Fruit fly (Drosophila melanogaster) whole organism, embryonic: ENCODE results near the gene Acyp.

ENCODE experiments used
- CG10366 ChIP-seq: fragments of 200-800 bp; sonication (Bioruptor generic); IDR thresholded peaks from 2 replicates; pipeline ENCODE4 v1.3.6; 2022; ENCODE audit warnings: missing biosample characterization, missing genetic modification characterization
- CG11504 ChIP-seq: fragments of 200-800 bp; sonication (Bioruptor generic); optimal IDR thresholded peaks from 3 replicates; lab custom pipeline; 2019; ENCODE audit warnings: missing biosample characterization, mild to moderate bottlenecking, missing genetic modification characterization, moderate library complexity
- CG11723 ChIP-seq: fragments of 200-800 bp; sonication (Bioruptor generic); optimal IDR thresholded peaks from 2 replicates; lab custom pipeline; 2017; ENCODE audit warnings: missing biosample characterization, mild to moderate bottlenecking, missing genetic modification characterization
- CG12219 ChIP-seq: fragments of 200-800 bp; sonication (Bioruptor generic); optimal IDR thresholded peaks from 3 replicates; lab custom pipeline; 2018; ENCODE audit warnings: missing biosample characterization, mild to moderate bottlenecking, missing genetic modification characterization
- CG12769 ChIP-seq: fragments of 200-800 bp; sonication (Bioruptor generic); optimal IDR thresholded peaks from 2 replicates; lab custom pipeline; 2019; ENCODE audit warnings: missing biosample characterization, mild to moderate bottlenecking, missing genetic modification characterization, moderate library complexity
- CG13123 ChIP-seq: fragments of 200-800 bp; sonication (Bioruptor generic); optimal IDR thresholded peaks from 2 replicates; lab custom pipeline; 2016; ENCODE audit warnings: missing biosample characterization, missing genetic modification characterization
- CG13894 ChIP-seq: fragments of 200-800 bp; sonication (Bioruptor generic); optimal IDR thresholded peaks from 3 replicates; lab custom pipeline; 2018; ENCODE audit warnings: missing biosample characterization, mild to moderate bottlenecking, missing genetic modification characterization, moderate library complexity
- CG15011 ChIP-seq: fragments of 200-800 bp; sonication (Bioruptor generic); optimal IDR thresholded peaks from 3 replicates; lab custom pipeline; 2018; ENCODE audit warnings: missing biosample characterization, mild to moderate bottlenecking, missing genetic modification characterization
- CG15269 ChIP-seq: fragments of 200-800 bp; sonication (Bioruptor generic); optimal IDR thresholded peaks from 2 replicates; lab custom pipeline; 2018; ENCODE audit warnings: missing biosample characterization, mild to moderate bottlenecking, missing genetic modification characterization, moderate library complexity
- CG17328 ChIP-seq: fragments of 200-800 bp; sonication (Bioruptor generic); IDR thresholded peaks from 2 replicates; pipeline ENCODE4 v1.3.6; 2022; ENCODE audit warnings: missing biosample characterization, missing genetic modification characterization
- CG31224 ChIP-seq: fragments of 200-800 bp; sonication (Bioruptor generic); IDR thresholded peaks from 2 replicates; pipeline ENCODE4 v1.3.6; 2022; ENCODE audit warnings: missing biosample characterization, missing genetic modification characterization
- CG32772 ChIP-seq: fragments of 200-800 bp; sonication (Bioruptor generic); IDR thresholded peaks from 2 replicates; pipeline ENCODE4 v1.3.6; 2022; ENCODE audit warnings: missing biosample characterization, missing genetic modification characterization
- CG3407 ChIP-seq: fragments of 200-800 bp; sonication (Bioruptor generic); optimal IDR thresholded peaks from 2 replicates; lab custom pipeline; 2018; ENCODE audit warnings: missing biosample characterization, mild to moderate bottlenecking, missing genetic modification characterization
- CG4328 ChIP-seq: fragments of 200-800 bp; sonication (Bioruptor generic); optimal IDR thresholded peaks from 3 replicates; lab custom pipeline; 2017; ENCODE audit warnings: missing biosample characterization, missing genetic modification reagents, missing genetic modification characterization
- CG7271 ChIP-seq: fragments of 200-800 bp; sonication (Bioruptor generic); optimal IDR thresholded peaks from 2 replicates; lab custom pipeline; 2018; ENCODE audit warnings: missing biosample characterization, mild to moderate bottlenecking, missing genetic modification characterization, moderate library complexity
- CG7556 ChIP-seq: fragments of 200-800 bp; sonication (Bioruptor generic); optimal IDR thresholded peaks from 2 replicates; lab custom pipeline; 2017; ENCODE audit warnings: missing biosample characterization, mild to moderate bottlenecking, missing genetic modification characterization
- CG9609 ChIP-seq: fragments of 200-800 bp; sonication (Bioruptor generic); optimal IDR thresholded peaks from 3 replicates; lab custom pipeline; 2016; ENCODE audit warnings: missing biosample characterization, missing genetic modification characterization
- CrebB ChIP-seq: fragments of 200-800 bp; sonication (Bioruptor generic); optimal IDR thresholded peaks from 3 replicates; lab custom pipeline; 2018; ENCODE audit warnings: missing biosample characterization, mild to moderate bottlenecking, missing genetic modification characterization
- Doc3 ChIP-seq: fragments of 200-800 bp; sonication (Bioruptor generic); IDR thresholded peaks from 3 replicates; pipeline ENCODE4 v1.3.6; 2022; ENCODE audit warnings: missing biosample characterization, missing genetic modification characterization; ENCODE audit not compliant: partially characterized antibody
- E2f2 ChIP-seq: fragments of 200-800 bp; sonication (Bioruptor generic); IDR thresholded peaks from 2 replicates; pipeline ENCODE4 v1.3.6; 2022; ENCODE audit warnings: missing biosample characterization, missing genetic modification characterization
- H15 ChIP-seq: fragments of 200-800 bp; sonication (Bioruptor generic); IDR thresholded peaks from 3 replicates; pipeline ENCODE4 v1.3.6; 2022; ENCODE audit warnings: missing biosample characterization, missing genetic modification characterization
- HLH54F ChIP-seq: fragments of 200-800 bp; sonication (Bioruptor generic); optimal IDR thresholded peaks from 3 replicates; lab custom pipeline; 2016; ENCODE audit warnings: missing biosample characterization, missing genetic modification characterization
- Hmr ChIP-seq: fragments of 200-800 bp; sonication (Bioruptor generic); optimal IDR thresholded peaks from 3 replicates; lab custom pipeline; 2017; ENCODE audit warnings: mild to moderate bottlenecking, missing biosample characterization, missing genetic modification reagents, missing genetic modification characterization
- Hsf ChIP-seq: fragments of 200-800 bp; sonication (Bioruptor generic); optimal IDR thresholded peaks from 3 replicates; lab custom pipeline; 2016; ENCODE audit warnings: missing biosample characterization, missing genetic modification characterization
- Kr ChIP-seq: fragments of 200-800 bp; sonication (Bioruptor generic); optimal IDR thresholded peaks from 2 replicates; lab custom pipeline; 2017; ENCODE audit warnings: missing biosample characterization, mild to moderate bottlenecking, missing genetic modification characterization
- Scr ChIP-seq: fragments of 200-800 bp; sonication (Bioruptor generic); IDR thresholded peaks from 2 replicates; pipeline ENCODE4 v1.3.6; 2022; ENCODE audit warnings: missing biosample characterization, missing genetic modification characterization; ENCODE audit not compliant: partially characterized antibody
- Stat92E ChIP-seq, 3 experiments: fragments of >200 bp in 2 of 3; fragments of 200-800 bp in 1 of 3; sonication (Bioruptor generic) in 1 of 3; optimal IDR thresholded peaks; 2 replicates each; lab custom pipeline; 2017 to 2019; ENCODE audit warnings: missing biosample characterization in 3 of 3, missing genetic modification characterization in 3 of 3, mild to moderate bottlenecking in 1 of 3, moderate library complexity in 1 of 3
- ara ChIP-seq: fragments of 200-800 bp; sonication (Bioruptor generic); IDR thresholded peaks from 2 replicates; pipeline ENCODE4 v1.3.6; 2022; ENCODE audit warnings: missing biosample characterization, missing genetic modification characterization
- cad ChIP-seq: fragments of >200 bp; optimal IDR thresholded peaks from 2 replicates; lab custom pipeline; 2017; ENCODE audit warnings: missing biosample characterization, missing genetic modification characterization
- chm ChIP-seq: fragments of 200-800 bp; sonication (Bioruptor generic); IDR thresholded peaks from 2 replicates; pipeline ENCODE4 v1.3.6; 2022; ENCODE audit warnings: missing biosample characterization, missing genetic modification characterization
- ci ChIP-seq: fragments of 200-800 bp; sonication (Bioruptor generic); IDR thresholded peaks from 3 replicates; pipeline ENCODE4 v1.3.6; 2022; ENCODE audit warnings: missing biosample characterization, missing genetic modification characterization
- dimm ChIP-seq: fragments of 200-800 bp; sonication (Bioruptor generic); IDR thresholded peaks from 2 replicates; pipeline ENCODE4 v1.3.6; 2022; ENCODE audit warnings: missing biosample characterization, missing genetic modification characterization
- en ChIP-seq: fragments of 200-800 bp; sonication (Bioruptor generic); optimal IDR thresholded peaks from 2 replicates; lab custom pipeline; 2016; ENCODE audit warnings: missing biosample characterization, missing genetic modification characterization
- eve ChIP-seq, 2 experiments: fragments of >200 bp; optimal IDR thresholded peaks; 2 replicates each; lab custom pipeline; 2017; ENCODE audit warnings: missing biosample characterization in 2 of 2, missing genetic modification characterization in 2 of 2
- grn ChIP-seq: fragments of 200-800 bp; sonication (Bioruptor generic); optimal IDR thresholded peaks from 3 replicates; lab custom pipeline; 2017; ENCODE audit warnings: missing biosample characterization, missing genetic modification characterization
- ham ChIP-seq: fragments of 200-800 bp; sonication (Bioruptor generic); IDR thresholded peaks from 2 replicates; pipeline ENCODE4 v1.3.6; 2022; ENCODE audit warnings: missing biosample characterization, missing genetic modification characterization
- ken ChIP-seq: fragments of 200-800 bp; sonication (Bioruptor generic); IDR thresholded peaks from 3 replicates; pipeline ENCODE4 v1.3.6; 2022; ENCODE audit warnings: missing biosample characterization, missing genetic modification characterization
- kni ChIP-seq: fragments of 200-800 bp; sonication (Bioruptor generic); optimal IDR thresholded peaks from 3 replicates; lab custom pipeline; 2017; ENCODE audit warnings: mild to moderate bottlenecking, missing biosample characterization, missing genetic modification reagents, missing genetic modification characterization
- pho ChIP-seq: fragments of 200-800 bp; sonication (Bioruptor generic); optimal IDR thresholded peaks from 2 replicates; lab custom pipeline; 2016; ENCODE audit warnings: missing biosample characterization, missing genetic modification characterization
- pzg ChIP-seq: fragments of 200-800 bp; sonication (Bioruptor generic); optimal IDR thresholded peaks from 3 replicates; lab custom pipeline; 2018; ENCODE audit warnings: missing biosample characterization, mild to moderate bottlenecking, missing genetic modification characterization, moderate library complexity
- run ChIP-seq: fragments of 200-800 bp; sonication (Bioruptor generic); optimal IDR thresholded peaks from 3 replicates; lab custom pipeline; 2018; ENCODE audit warnings: missing biosample characterization, mild to moderate bottlenecking, missing genetic modification characterization
- schlank ChIP-seq: fragments of 200-800 bp; sonication (Bioruptor generic); optimal IDR thresholded peaks from 2 replicates; lab custom pipeline; 2018; ENCODE audit warnings: missing biosample characterization, mild to moderate bottlenecking, missing genetic modification characterization
- sd ChIP-seq: fragments of 200-800 bp; sonication (Bioruptor generic); optimal IDR thresholded peaks from 3 replicates; lab custom pipeline; 2018; ENCODE audit warnings: missing biosample characterization, mild to moderate bottlenecking, missing genetic modification characterization, moderate library complexity
- sens ChIP-seq: fragments of 200-800 bp; sonication (Bioruptor generic); peaks from one replicate; lab custom pipeline; 2016; ENCODE audit warnings: missing biosample characterization, missing genetic modification characterization
- sens-2 ChIP-seq: fragments of 200-800 bp; sonication (Bioruptor generic); IDR thresholded peaks from 2 replicates; pipeline ENCODE4 v1.3.6; 2022; ENCODE audit warnings: missing biosample characterization, missing genetic modification characterization
- seq ChIP-seq: fragments of 200-800 bp; sonication (Bioruptor generic); IDR thresholded peaks from 2 replicates; pipeline ENCODE4 v1.3.6; 2022; ENCODE audit warnings: missing biosample characterization, missing genetic modification characterization
- sr ChIP-seq: fragments of 200-800 bp; sonication (Bioruptor generic); IDR thresholded peaks from 3 replicates; pipeline ENCODE4 v1.3.6; 2022; ENCODE audit warnings: missing biosample characterization, missing genetic modification characterization
- trem ChIP-seq: fragments of 200-800 bp; optimal IDR thresholded peaks from 3 replicates; lab custom pipeline; 2019; ENCODE audit warnings: missing biosample characterization, mild to moderate bottlenecking, missing genetic modification characterization, moderate library complexity
- ttk ChIP-seq: fragments of 200-800 bp; sonication (Bioruptor generic); IDR thresholded peaks from 2 replicates; pipeline ENCODE4 v2.1.2; 2022; ENCODE audit warnings: missing biosample characterization, missing genetic modification characterization
- vvl ChIP-seq: fragments of 200-800 bp; sonication (Bioruptor generic); IDR thresholded peaks from 2 replicates; pipeline ENCODE4 v1.3.6; 2022; ENCODE audit warnings: missing biosample characterization, missing genetic modification characterization
- zen2 ChIP-seq: fragments of 200-800 bp; sonication (Bioruptor generic); IDR thresholded peaks from 3 replicates; pipeline ENCODE4 v1.3.6; 2022; ENCODE audit warnings: missing biosample characterization, missing genetic modification characterization; ENCODE audit not compliant: partially characterized antibody

Gene Acyp

dm6 chr2L:13878801-13879200 lies 33.1 kb upstream of the Acyp start (continued):
- peak; percentile 40; the same call in 1 of the 2 replicates for TF ChIP-seq CG17328 (GFP tag; lab: Robert Waterston, UW)
- peak; percentile 15; the same call in 1 of the 3 replicates for TF ChIP-seq zen2 (GFP tag; lab: Robert Waterston, UW)
- TF ChIP-seq eve (GFP tag; optimal IDR thresholded peaks at IDR 0.05; lab: Kevin White, UChicago), result peak in 1 of 2 experiments; percentile 7
- no peak for TF ChIP-seq pho (GFP tag; lab: Kevin White, UChicago)
- no peak for TF ChIP-seq H15 (GFP tag; lab: Robert Waterston, UW)
- peak; percentile 90 for TF ChIP-seq chm (GFP tag; lab: Robert Waterston, UW)
- peak; percentile 22; the same call in 1 of the 2 replicates for TF ChIP-seq sens-2 (GFP tag; lab: Robert Waterston, UW)
- TF ChIP-seq trem, result no peak
- TF ChIP-seq ttk (GFP tag; lab: Robert Waterston, UW), result peak; percentile 44; the same call in 1 of the 2 replicates
- TF ChIP-seq sd, result peak; percentile 21
- TF ChIP-seq CG12219 (GFP tag; lab: Kevin White, UChicago), result peak; percentile 15
- no peak for TF ChIP-seq cad (GFP tag; lab: Kevin White, UChicago)
- TF ChIP-seq CG31224, result no peak
- TF ChIP-seq Doc3, result no peak
- peak; percentile 85 for TF ChIP-seq sens
- TF ChIP-seq ci (GFP tag; lab: Robert Waterston, UW), result peak; percentile 85
- TF ChIP-seq CG11504 (tag; lab: Kevin White, UChicago), result peak; percentile 8
- TF ChIP-seq CG15011, result no peak
- TF ChIP-seq sr (GFP tag; lab: Robert Waterston, UW), result no peak; the same call in 2 of the 3 replicates
- peak; percentile 21 for TF ChIP-seq CG15269
- no peak for TF ChIP-seq CG11723 (GFP tag; lab: Kevin White, UChicago)
- peak; percentile 16 for TF ChIP-seq HLH54F
- TF ChIP-seq schlank, result no peak
- no peak for TF ChIP-seq CG3407 (GFP tag; lab: Kevin White, UChicago)
- no peak; the same call in 2 of the 3 replicates for TF ChIP-seq ken (GFP tag; lab: Robert Waterston, UW)
- TF ChIP-seq pzg (GFP tag; lab: Kevin White, UChicago), result no peak
- TF ChIP-seq CG12769, result peak; percentile 58
- no peak for TF ChIP-seq CG4328
- TF ChIP-seq ham (GFP tag; lab: Robert Waterston, UW), result no peak
- TF ChIP-seq kni (GFP tag; lab: Kevin White, UChicago), result peak; percentile 3
- peak; percentile 12 for TF ChIP-seq Hmr (GFP tag; lab: Kevin White, UChicago)
- TF ChIP-seq CG7271 (tag; lab: Kevin White, UChicago), result no peak
- TF ChIP-seq grn (GFP tag; lab: Kevin White, UChicago), result peak; percentile 38
- no peak for TF ChIP-seq Kr (GFP tag; lab: Kevin White, UChicago)
- TF ChIP-seq en (GFP tag; lab: Kevin White, UChicago), result no peak
- no peak for TF ChIP-seq Hsf (GFP tag; lab: Kevin White, UChicago)
- TF ChIP-seq dimm (GFP tag; lab: Robert Waterston, UW), result no peak
- peak; percentile 63 for TF ChIP-seq vvl (GFP tag; lab: Robert Waterston, UW)
- TF ChIP-seq seq (GFP tag; lab: Robert Waterston, UW), result peak; percentile 68; the same call in 1 of the 2 replicates
- no peak for TF ChIP-seq CG10366 (GFP tag; lab: Robert Waterston, UW)
- TF ChIP-seq ara (GFP tag; lab: Robert Waterston, UW), result 0 out of 2 replicates have a peak, but pooled peaks have one; percentile 8
- peak; percentile 18 for TF ChIP-seq CrebB (tag; lab: Kevin White, UChicago)
- TF ChIP-seq Stat92E (GFP tag; optimal IDR thresholded peaks at IDR 0.05; lab: Kevin White, UChicago), result peak in 1 of 3 experiments; percentile 47
- peak; percentile 26; the same call in 1 of the 2 replicates for TF ChIP-seq Scr (GFP tag; lab: Robert Waterston, UW)
- TF ChIP-seq CG32772 (GFP tag; lab: Robert Waterston, UW), result no peak
- no peak for TF ChIP-seq E2f2 (GFP tag; lab: Robert Waterston, UW)
- TF ChIP-seq run, result no peak
- no peak for TF ChIP-seq CG13123 (GFP tag; lab: Kevin White, UChicago)
- TF ChIP-seq CG7556 (GFP tag; lab: Kevin White, UChicago), result no peak
- no peak for TF ChIP-seq CG9609 (GFP tag; lab: Kevin White, UChicago)
- TF ChIP-seq CG13894 (tag; lab: Kevin White, UChicago), result peak; percentile 25
